Worm (Caenorhabditis elegans): ENCODE results near the gene ugt-32.

ugt-32 gene

ce11 chrV:3857778-3858177 is 14.0 kb upstream of the ugt-32 start, which contains the start of gene nhr-188:
TSS of gene nhr-188 (minus strand) at chrV:3857861.
- TF ChIP-seq ceh-13 (GFP tag; optimal IDR thresholded peaks at IDR 0.05): no peak
- no peak for TF ChIP-seq aly-1 (tag; optimal IDR thresholded peaks at IDR 0.05)
- no peak for TF ChIP-seq hmg-4 (GFP tag; optimal IDR thresholded peaks at IDR 0.05)
- TF ChIP-seq hnd-1 (tag; optimal IDR thresholded peaks at IDR 0.05): no peak
- no peak for TF ChIP-seq tbx-37 (GFP tag; conservative IDR thresholded peaks at IDR 0.05)
- no peak for TF ChIP-seq scrt-1 (GFP tag; IDR thresholded peaks at IDR 0.05)
- TF ChIP-seq ama-1 (optimal IDR thresholded peaks at IDR 0.05): no peak
- TF ChIP-seq tra-4 (tag; optimal IDR thresholded peaks at IDR 0.05): no peak
- TF ChIP-seq sea-1 (GFP tag; conservative IDR thresholded peaks at IDR 0.05): no peak
- no peak for TF ChIP-seq F13C5.2 (tag; optimal IDR thresholded peaks at IDR 0.05)
- TF ChIP-seq ets-7 (tag; optimal IDR thresholded peaks at IDR 0.05): no peak

ce11 chrV:3855916-3856315 is 12.1 kb upstream of the ugt-32 start:
- TF ChIP-seq ets-7 (tag; optimal IDR thresholded peaks at IDR 0.05) (no peak), tbx-11 (GFP tag; IDR thresholded peaks at IDR 0.05) (no peak)

DNA sequence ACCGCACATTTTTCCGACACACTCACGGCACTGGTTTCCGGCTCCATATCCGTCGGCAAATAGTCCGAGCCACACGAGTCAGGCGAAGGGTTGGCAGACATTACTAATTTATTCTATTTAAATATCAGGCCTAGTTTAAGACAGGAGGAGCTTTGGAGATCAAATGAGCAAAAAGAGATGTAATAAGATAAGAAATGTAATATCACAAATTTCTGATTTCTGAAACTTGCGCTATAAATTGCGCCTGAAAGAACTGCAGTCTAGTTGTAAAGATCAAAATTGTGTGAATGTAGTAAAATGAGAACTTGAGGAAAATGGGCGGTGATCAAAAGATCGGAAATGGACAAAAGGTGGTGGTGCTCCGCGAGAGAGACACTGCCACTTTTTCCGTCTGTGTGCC is 11.0 kb upstream of the ugt-32 start, which contains the start of gene nhr-186:
Gene nhr-186 (minus strand): TSS at position 101 of the 400 bp plus-strand sequence.
- TF ChIP-seq ceh-13 (GFP tag; optimal IDR thresholded peaks at IDR 0.05) (no peak), tra-4 (tag; optimal IDR thresholded peaks at IDR 0.05) (no peak), sea-1 (GFP tag; conservative IDR thresholded peaks at IDR 0.05) (no peak), tbx-37 (GFP tag; conservative IDR thresholded peaks at IDR 0.05) (no peak), B0310.2 (tag; optimal IDR thresholded peaks at IDR 0.05) (no peak), hmg-4 (GFP tag; optimal IDR thresholded peaks at IDR 0.05) (no peak), pes-1 (GFP tag; IDR thresholded peaks at IDR 0.05) (no peak), scrt-1 (GFP tag; IDR thresholded peaks at IDR 0.05) (no peak)

ce11 chrV:3851760-3852159 is 8.0 kb upstream of the ugt-32 start:
- TF ChIP-seq aly-1 (tag; optimal IDR thresholded peaks at IDR 0.05) (no peak), hmbx-1 (tag; optimal IDR thresholded peaks at IDR 0.05) (no peak), tbx-37 (GFP tag; conservative IDR thresholded peaks at IDR 0.05) (no peak)

ce11 chrV:3847268-3847667 is 3.5 kb upstream of the ugt-32 start, which contains the start of gene nhr-185:
TSS of gene nhr-185 (minus strand) at chrV:3847368.
- TF ChIP-seq hnd-1 (tag; optimal IDR thresholded peaks at IDR 0.05): no peak
- TF ChIP-seq ets-7 (tag; optimal IDR thresholded peaks at IDR 0.05): no peak
- no peak for TF ChIP-seq tbx-37 (GFP tag; conservative IDR thresholded peaks at IDR 0.05)
- no peak for TF ChIP-seq sea-1 (GFP tag; conservative IDR thresholded peaks at IDR 0.05)
- no peak for TF ChIP-seq flt-1 (GFP tag; IDR thresholded peaks at IDR 0.05)
- TF ChIP-seq ceh-13 (GFP tag; optimal IDR thresholded peaks at IDR 0.05): no peak
- TF ChIP-seq B0310.2 (tag; optimal IDR thresholded peaks at IDR 0.05): no peak

- TF ChIP-seq hnd-1 (tag; optimal IDR thresholded peaks at IDR 0.05) (no peak), tbx-11 (GFP tag; IDR thresholded peaks at IDR 0.05) (no peak), ceh-36 (tag; optimal IDR thresholded peaks at IDR 0.05) (no peak), sea-1 (GFP tag; conservative IDR thresholded peaks at IDR 0.05) (no peak), ama-1 (optimal IDR thresholded peaks at IDR 0.05) (no peak)
Observed at ce11 chrV:3841462-3841861, 2.3 kb downstream of the ugt-32 start.

DNA sequence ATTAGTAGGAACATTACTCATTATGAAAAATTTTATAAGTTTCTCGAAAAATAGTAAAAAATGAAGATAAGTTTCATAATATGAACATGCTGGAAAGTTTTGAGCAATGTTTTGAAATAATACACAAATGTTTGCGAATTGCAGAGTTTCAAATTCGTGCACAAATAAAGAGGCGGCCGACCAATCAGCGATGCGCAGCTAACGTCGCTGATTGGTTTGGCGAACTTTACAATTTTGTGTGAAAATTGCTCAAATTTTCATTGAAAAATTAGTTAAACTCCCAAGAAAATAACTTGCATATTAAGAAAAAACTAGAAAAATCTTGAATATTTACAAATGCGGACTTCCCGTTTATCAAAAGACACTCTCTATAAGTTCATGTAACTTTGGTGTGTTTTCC is 11.1 kb downstream of the ugt-32 start:
- no peak for TF ChIP-seq ama-1 (optimal IDR thresholded peaks at IDR 0.05)
- TF ChIP-seq tbx-37 (GFP tag; conservative IDR thresholded peaks at IDR 0.05): no peak
- TF ChIP-seq ets-7 (tag; optimal IDR thresholded peaks at IDR 0.05): no peak
- no peak for TF ChIP-seq tra-4 (tag; optimal IDR thresholded peaks at IDR 0.05)
- TF ChIP-seq F13C5.2 (tag; optimal IDR thresholded peaks at IDR 0.05): no peak
- TF ChIP-seq pes-1 (GFP tag; IDR thresholded peaks at IDR 0.05): no peak
- TF ChIP-seq hmg-4 (GFP tag; optimal IDR thresholded peaks at IDR 0.05): no peak
- TF ChIP-seq tbx-11 (GFP tag; IDR thresholded peaks at IDR 0.05): no peak
- TF ChIP-seq B0310.2 (tag; optimal IDR thresholded peaks at IDR 0.05): no peak
- TF ChIP-seq hmbx-1 (tag; optimal IDR thresholded peaks at IDR 0.05): no peak
- TF ChIP-seq sea-1 (GFP tag; conservative IDR thresholded peaks at IDR 0.05): no peak
- no peak for TF ChIP-seq flt-1 (GFP tag; IDR thresholded peaks at IDR 0.05)
- TF ChIP-seq aly-1 (tag; optimal IDR thresholded peaks at IDR 0.05): no peak
- no peak for TF ChIP-seq scrt-1 (GFP tag; IDR thresholded peaks at IDR 0.05)

DNA sequence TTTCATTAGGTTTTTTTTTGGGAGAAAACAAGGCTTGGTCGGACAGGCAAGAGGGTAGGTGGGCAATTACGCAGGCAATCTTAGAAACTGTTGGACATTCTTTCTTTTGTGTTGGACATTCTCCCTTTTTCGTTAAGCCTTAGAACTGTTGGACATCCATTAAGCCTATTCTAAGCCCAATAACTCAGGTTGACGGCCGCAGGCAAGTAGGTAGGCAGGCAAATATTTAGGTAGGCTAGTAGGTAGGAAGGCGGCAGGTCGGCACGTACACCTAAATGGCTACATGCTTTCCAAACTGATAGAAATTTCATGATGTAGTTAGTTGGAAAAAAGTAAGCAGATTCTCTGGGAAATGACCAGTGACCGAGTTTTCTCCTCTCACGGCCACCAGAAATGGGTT is 11.7 kb downstream of the ugt-32 start:
- no peak for TF ChIP-seq F13C5.2 (tag; optimal IDR thresholded peaks at IDR 0.05)
- no peak for TF ChIP-seq B0310.2 (tag; optimal IDR thresholded peaks at IDR 0.05)
- no peak for TF ChIP-seq ceh-36 (tag; optimal IDR thresholded peaks at IDR 0.05)
- TF ChIP-seq ceh-13 (GFP tag; optimal IDR thresholded peaks at IDR 0.05): no peak
- TF ChIP-seq hnd-1 (tag; optimal IDR thresholded peaks at IDR 0.05): no peak
- no peak for TF ChIP-seq flt-1 (GFP tag; IDR thresholded peaks at IDR 0.05)
- no peak for TF ChIP-seq hmg-4 (GFP tag; optimal IDR thresholded peaks at IDR 0.05)
- TF ChIP-seq hmbx-1 (tag; optimal IDR thresholded peaks at IDR 0.05): no peak
- no peak for TF ChIP-seq pes-1 (GFP tag; IDR thresholded peaks at IDR 0.05)
- no peak for TF ChIP-seq ama-1 (optimal IDR thresholded peaks at IDR 0.05)
- TF ChIP-seq tbx-37 (GFP tag; conservative IDR thresholded peaks at IDR 0.05): no peak
- no peak for TF ChIP-seq sea-1 (GFP tag; conservative IDR thresholded peaks at IDR 0.05)
- no peak for TF ChIP-seq tra-4 (tag; optimal IDR thresholded peaks at IDR 0.05)
- TF ChIP-seq aly-1 (tag; optimal IDR thresholded peaks at IDR 0.05): no peak

ce11 chrV:3831616-3832015 is 12.2 kb downstream of the ugt-32 start, which contains the start of gene H10D18.5:
TSS of gene H10D18.5 (minus strand) at chrV:3831716.
- TF ChIP-seq hmbx-1 (tag; optimal IDR thresholded peaks at IDR 0.05) (no peak), ceh-13 (GFP tag; optimal IDR thresholded peaks at IDR 0.05) (no peak), ceh-36 (tag; optimal IDR thresholded peaks at IDR 0.05) (no peak), B0310.2 (tag; optimal IDR thresholded peaks at IDR 0.05) (no peak)
